Worm (Caenorhabditis elegans): ENCODE results near the gene R04D3.3.

The R04D3.3 gene

DNA sequence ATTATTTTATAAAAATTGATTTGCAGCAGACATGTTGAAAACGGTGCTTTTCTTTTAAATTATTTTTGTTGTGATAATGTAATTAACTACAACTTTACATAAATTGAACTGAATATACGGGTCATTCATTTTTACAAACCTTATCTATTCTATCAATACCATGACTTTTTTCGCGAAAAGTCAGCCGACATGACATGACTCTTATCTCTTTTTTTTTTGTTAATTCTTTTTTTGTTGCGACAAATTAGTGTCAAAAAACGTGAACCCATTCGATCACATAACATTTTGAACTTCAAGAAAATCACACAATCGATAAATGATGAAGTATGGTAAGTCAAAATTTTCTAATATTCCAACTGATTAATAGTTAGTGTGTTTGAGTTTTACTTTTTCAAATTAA, 37.6 kb upstream of the R04D3.3 start, which contains the start of gene sir-2.2:
Gene sir-2.2, plus strand, starts transcription at position 34 of the 400 bp plus-strand sequence.
- TF ChIP-seq efl-1 (optimal IDR thresholded peaks at IDR 0.05) (no peak), efl-1 (GFP tag; optimal IDR thresholded peaks at IDR 0.05 in 1 of 2) (no peak), nhr-90 (tag; optimal IDR thresholded peaks at IDR 0.05; ENCODE audit: poor library complexity) (peak; percentile 32), lin-14 (GFP tag; optimal IDR thresholded peaks at IDR 0.05) (peak; percentile 21), blmp-1 (tag; optimal IDR thresholded peaks at IDR 0.05) (peak; percentile 9), nhr-71 (tag; optimal IDR thresholded peaks at IDR 0.05) (peak; percentile 40), F16B12.6 (tag; optimal IDR thresholded peaks at IDR 0.05) (no peak), mep-1 (tag; optimal IDR thresholded peaks at IDR 0.05) (no peak), fos-1 (tag; optimal IDR thresholded peaks at IDR 0.05) (no peak), ceh-90 (tag; optimal IDR thresholded peaks at IDR 0.05) (no peak), elt-2 (tag; optimal IDR thresholded peaks at IDR 0.05) (peak; percentile 57), nhr-85 (tag) (peak; percentile 58), nhr-76 (tag; optimal IDR thresholded peaks at IDR 0.05) (no peak), C04F5.9 (tag; optimal IDR thresholded peaks at IDR 0.05) (no peak), nhr-20 (tag; optimal IDR thresholded peaks at IDR 0.05) (peak; percentile 51), lin-35 (GFP tag; optimal IDR thresholded peaks at IDR 0.05) (peak in 1 of 2 experiments; percentile 28), hpl-2 (GFP tag; optimal IDR thresholded peaks at IDR 0.05) (no peak)

DNA sequence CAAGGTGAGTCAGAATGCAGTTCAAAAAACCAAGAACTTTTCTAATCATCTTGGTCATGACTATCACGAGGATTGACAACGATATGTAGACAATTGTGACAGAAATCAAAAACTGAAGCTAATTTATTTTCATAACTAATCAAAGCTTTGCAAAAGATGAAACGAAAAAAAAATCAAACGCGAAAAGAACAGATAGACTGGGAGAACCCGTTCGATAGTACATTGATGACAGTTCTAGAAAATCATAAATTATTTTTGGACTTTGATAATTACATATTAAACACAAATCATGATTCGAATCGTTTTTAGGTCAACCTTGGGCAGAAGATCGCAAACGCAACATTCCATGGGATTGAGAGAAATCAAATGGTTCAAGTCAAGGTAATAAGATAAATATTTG, 34.6 kb upstream of the R04D3.3 start:
- TF ChIP-seq efl-3 (GFP tag; optimal IDR thresholded peaks at IDR 0.05) (no peak), nhr-11 (tag; optimal IDR thresholded peaks at IDR 0.05) (no peak), blmp-1 (tag; optimal IDR thresholded peaks at IDR 0.05) (peak; percentile 56), egl-13 (tag; optimal IDR thresholded peaks at IDR 0.05) (no peak), nhr-71 (tag; optimal IDR thresholded peaks at IDR 0.05) (peak; percentile 1)

DNA sequence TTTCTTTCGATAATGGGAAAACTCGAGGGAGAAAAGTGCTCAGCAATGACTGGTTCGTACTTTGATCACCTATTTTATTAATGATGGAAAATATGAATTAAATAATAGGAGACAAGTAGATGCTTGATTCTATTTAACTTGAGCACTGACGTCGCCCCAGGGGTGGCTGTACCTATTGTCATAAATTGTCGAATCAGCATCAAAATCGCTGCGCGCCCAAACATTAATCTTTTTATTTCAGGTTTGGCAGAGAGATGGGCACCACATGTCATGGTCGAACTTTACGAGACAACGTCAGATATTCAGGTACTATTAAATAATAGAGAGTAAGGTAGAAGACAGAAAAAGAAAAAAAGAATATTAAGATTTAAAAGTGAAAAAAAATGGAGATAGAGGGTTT, 33.9 kb upstream of the R04D3.3 start:
- TF ChIP-seq unc-130 (tag; optimal IDR thresholded peaks at IDR 0.05) (peak; percentile 7), nhr-85 (tag) (peak; percentile 85), lin-14 (GFP tag; optimal IDR thresholded peaks at IDR 0.05) (peak; percentile 40), unc-30 (tag; optimal IDR thresholded peaks at IDR 0.05) (no peak), vab-15 (tag; optimal IDR thresholded peaks at IDR 0.05) (no peak), C04F5.9 (tag; optimal IDR thresholded peaks at IDR 0.05) (no peak), nhr-19 (GFP tag; conservative IDR thresholded peaks at IDR 0.05) (0 out of 2 replicates have a peak, but pooled peaks have one; percentile 6), mdl-1 (tag; optimal IDR thresholded peaks at IDR 0.05) (no peak), snu-23 (GFP tag; optimal IDR thresholded peaks at IDR 0.05) (peak; percentile 12), rnt-1 (tag; optimal IDR thresholded peaks at IDR 0.05) (peak; percentile 3), grh-1 (GFP tag; IDR thresholded peaks at IDR 0.05) (peak; percentile 59), nhr-71 (tag; optimal IDR thresholded peaks at IDR 0.05) (peak; percentile 58), pag-3 (tag; optimal IDR thresholded peaks at IDR 0.05; ENCODE audit: borderline replicate concordance, insufficient read depth) (peak; percentile 30), nhr-20 (tag; optimal IDR thresholded peaks at IDR 0.05) (peak; percentile 42), dsc-1 (tag; optimal IDR thresholded peaks at IDR 0.05) (no peak), elt-3 (tag; optimal IDR thresholded peaks at IDR 0.05) (peak in 3 of 6 experiments; percentile 19 to 43 (median 37)), nhr-90 (tag; optimal IDR thresholded peaks at IDR 0.05; ENCODE audit: poor library complexity) (peak; percentile 11), elt-2 (tag; optimal IDR thresholded peaks at IDR 0.05) (peak; percentile 2), egl-27 (tag; optimal IDR thresholded peaks at IDR 0.05) (no peak)

DNA sequence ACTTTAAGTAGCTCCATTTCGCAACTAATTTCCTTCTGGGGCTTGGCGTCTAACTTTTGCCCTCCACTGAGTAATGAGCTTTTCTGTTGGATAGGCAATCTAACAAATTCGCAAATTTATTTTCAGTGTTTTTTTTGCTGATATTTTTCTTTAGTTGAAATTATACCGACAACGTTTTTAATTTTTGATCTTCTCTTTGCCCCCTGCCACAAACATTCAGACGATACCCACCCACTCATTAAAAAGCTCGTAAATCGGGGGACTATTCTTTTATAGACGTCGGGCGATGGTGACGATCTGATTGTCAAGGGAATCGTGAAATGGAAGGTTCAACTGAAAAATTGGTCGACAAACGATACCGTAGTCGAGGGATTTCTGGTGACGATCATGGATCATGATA, 33.3 kb upstream of the R04D3.3 start:
- TF ChIP-seq jun-1 (tag; optimal IDR thresholded peaks at IDR 0.05) (no peak), unc-98 (GFP tag; IDR thresholded peaks at IDR 0.05) (no peak), pqm-1 (tag; optimal IDR thresholded peaks at IDR 0.05) (no peak), hpl-2 (GFP tag; optimal IDR thresholded peaks at IDR 0.05) (no peak), efl-1 (optimal IDR thresholded peaks at IDR 0.05) (no peak), efl-1 (GFP tag; optimal IDR thresholded peaks at IDR 0.05 in 1 of 2) (peak in 1 of 2 experiments; percentile 74), tlp-1 (tag; optimal IDR thresholded peaks at IDR 0.05) (no peak), ama-1 (optimal IDR thresholded peaks at IDR 0.05) (no peak), sox-4 (tag; optimal IDR thresholded peaks at IDR 0.05) (no peak), skn-1 (tag; optimal IDR thresholded peaks at IDR 0.05) (no peak), lin-14 (GFP tag; optimal IDR thresholded peaks at IDR 0.05) (peak; percentile 10), nhr-85 (tag) (peak; percentile 59), hlh-4 (tag; optimal IDR thresholded peaks at IDR 0.05) (no peak), C16A3.4 (tag; optimal IDR thresholded peaks at IDR 0.05) (no peak), lsy-2 (tag; optimal IDR thresholded peaks at IDR 0.05) (no peak), egl-13 (tag; optimal IDR thresholded peaks at IDR 0.05) (no peak), ceh-82 (tag; optimal IDR thresholded peaks at IDR 0.05) (no peak), nhr-20 (tag; optimal IDR thresholded peaks at IDR 0.05) (no peak), ceh-63 (GFP tag; optimal IDR thresholded peaks at IDR 0.05) (peak; percentile 41)
